Fruit fly (Drosophila melanogaster) whole organism, embryonic: ENCODE results near the gene Ilp5.

Source experiments
- Adf1 ChIP-seq: fragments of 200-800 bp; sonication (Bioruptor generic); IDR thresholded peaks from 2 replicates; pipeline ENCODE4 v1.3.6; 2022; ENCODE audit warnings: missing biosample characterization, missing genetic modification characterization
- CG12299 ChIP-seq: fragments of 200-800 bp; sonication (Bioruptor generic); optimal IDR thresholded peaks from 2 replicates; lab custom pipeline; 2018; ENCODE audit warnings: missing biosample characterization, mild to moderate bottlenecking, missing genetic modification characterization
- CG12391 ChIP-seq: fragments of 200-800 bp; sonication (Bioruptor generic); optimal IDR thresholded peaks from 3 replicates; lab custom pipeline; 2018; ENCODE audit warnings: missing biosample characterization, mild to moderate bottlenecking, missing genetic modification characterization, moderate library complexity
- CG12659 ChIP-seq: fragments of 200-800 bp; sonication (Bioruptor generic); optimal IDR thresholded peaks from 3 replicates; lab custom pipeline; 2017; ENCODE audit warnings: mild to moderate bottlenecking, missing biosample characterization, missing genetic modification reagents, missing genetic modification characterization
- CG15479 ChIP-seq: fragments of 200-800 bp; sonication (Bioruptor generic); optimal IDR thresholded peaks from 3 replicates; lab custom pipeline; 2019; ENCODE audit warnings: missing biosample characterization, mild to moderate bottlenecking, missing genetic modification characterization, moderate library complexity
- CG16863 ChIP-seq: fragments of 200-800 bp; sonication (Bioruptor generic); optimal IDR thresholded peaks from 3 replicates; lab custom pipeline; 2016; ENCODE audit warnings: missing biosample characterization, missing genetic modification characterization
- CG17359 ChIP-seq: fragments of 200-800 bp; sonication (Bioruptor generic); optimal IDR thresholded peaks from 3 replicates; lab custom pipeline; 2018; ENCODE audit warnings: missing biosample characterization, mild to moderate bottlenecking, missing genetic modification characterization, moderate library complexity
- CG1832 ChIP-seq: fragments of 200-800 bp; sonication (Bioruptor generic); optimal IDR thresholded peaks from 2 replicates; lab custom pipeline; 2017; ENCODE audit warnings: missing biosample characterization, mild to moderate bottlenecking, missing genetic modification characterization, inconsistent platforms
- CG18599 ChIP-seq: fragments of 200-800 bp; sonication (Bioruptor generic); optimal IDR thresholded peaks from 3 replicates; lab custom pipeline; 2017; ENCODE audit warnings: missing biosample characterization, missing genetic modification characterization, mild to moderate bottlenecking, moderate library complexity, missing genetic modification reagents
- CG2116 ChIP-seq: fragments of 200-800 bp; sonication (Bioruptor generic); optimal IDR thresholded peaks from 3 replicates; lab custom pipeline; 2018; ENCODE audit warnings: missing biosample characterization, mild to moderate bottlenecking, missing genetic modification characterization
- CG2120 ChIP-seq: fragments of 200-800 bp; sonication (Bioruptor generic); optimal IDR thresholded peaks from 3 replicates; lab custom pipeline; 2016; ENCODE audit warnings: missing biosample characterization, missing genetic modification characterization
- CG2199 ChIP-seq: fragments of 200-800 bp; sonication (Bioruptor generic); IDR thresholded peaks from 3 replicates; pipeline ENCODE4 v1.3.6; 2022; ENCODE audit warnings: missing biosample characterization, missing genetic modification characterization
- CG30431 ChIP-seq: fragments of 200-800 bp; sonication (Bioruptor generic); optimal IDR thresholded peaks from 2 replicates; lab custom pipeline; 2017; ENCODE audit warnings: missing biosample characterization, missing genetic modification characterization
- CG34376 ChIP-seq: fragments of 200-800 bp; sonication (Bioruptor generic); optimal IDR thresholded peaks from 2 replicates; lab custom pipeline; 2018; ENCODE audit warnings: missing biosample characterization, mild to moderate bottlenecking, missing genetic modification characterization
- CG4854 ChIP-seq: fragments of 200-800 bp; sonication (Bioruptor generic); optimal IDR thresholded peaks from 2 replicates; lab custom pipeline; 2016; ENCODE audit warnings: missing biosample characterization, missing genetic modification characterization, inconsistent platforms
- CG6654 ChIP-seq: fragments of 200-800 bp; sonication (Bioruptor generic); optimal IDR thresholded peaks from 2 replicates; lab custom pipeline; 2017; ENCODE audit warnings: missing biosample characterization, mild to moderate bottlenecking, missing genetic modification characterization
- CG7745 ChIP-seq: fragments of 200-800 bp; sonication (Bioruptor generic); optimal IDR thresholded peaks from 2 replicates; lab custom pipeline; 2018; ENCODE audit warnings: missing biosample characterization, mild to moderate bottlenecking, missing genetic modification characterization, moderate library complexity
- CG8924 ChIP-seq: fragments of 200-800 bp; optimal IDR thresholded peaks from 3 replicates; lab custom pipeline; 2019; ENCODE audit warnings: missing biosample characterization, mild to moderate bottlenecking, missing genetic modification characterization, moderate library complexity
- D19A ChIP-seq: fragments of 200-800 bp; optimal IDR thresholded peaks from 3 replicates; lab custom pipeline; 2019; ENCODE audit warnings: missing biosample characterization, mild to moderate bottlenecking, missing genetic modification characterization, moderate library complexity
- Dfd ChIP-seq, 2 experiments: fragments of >200 bp; optimal IDR thresholded peaks; 2 replicates each; lab custom pipeline; 2017; ENCODE audit warnings: missing biosample characterization in 2 of 2, missing genetic modification characterization in 2 of 2
- Dip2 ChIP-seq: fragments of 200-800 bp; sonication (Bioruptor generic); IDR thresholded peaks from 2 replicates; pipeline ENCODE4 v1.3.6; 2022; ENCODE audit warnings: missing biosample characterization, missing genetic modification characterization
- Doc2 ChIP-seq: fragments of 200-800 bp; sonication (Bioruptor generic); IDR thresholded peaks from 2 replicates; pipeline ENCODE4 v1.3.6; 2022; ENCODE audit warnings: missing biosample characterization, missing genetic modification characterization
- Elba2 ChIP-seq: fragments of 200-800 bp; sonication (Bioruptor generic); optimal IDR thresholded peaks from 3 replicates; lab custom pipeline; 2016; ENCODE audit warnings: missing biosample characterization, missing genetic modification characterization
- Gsc ChIP-seq: fragments of 200-800 bp; sonication (Bioruptor generic); IDR thresholded peaks from 2 replicates; pipeline ENCODE4 v1.3.6; 2022; ENCODE audit warnings: missing biosample characterization, missing genetic modification characterization
- HLHmδ ChIP-seq: fragments of 200-800 bp; sonication (Bioruptor generic); optimal IDR thresholded peaks from 2 replicates; lab custom pipeline; 2018; ENCODE audit warnings: missing biosample characterization, mild to moderate bottlenecking, missing genetic modification characterization, moderate library complexity
- Hr3 ChIP-seq: fragments of 200-800 bp; sonication (Bioruptor generic); optimal IDR thresholded peaks from 3 replicates; lab custom pipeline; 2016; ENCODE audit warnings: missing biosample characterization, missing genetic modification characterization
- Kr ChIP-seq: fragments of 200-800 bp; sonication (Bioruptor generic); optimal IDR thresholded peaks from 2 replicates; lab custom pipeline; 2017; ENCODE audit warnings: missing biosample characterization, mild to moderate bottlenecking, missing genetic modification characterization
- NfI ChIP-seq: fragments of 200-800 bp; sonication (Bioruptor generic); optimal IDR thresholded peaks from 3 replicates; lab custom pipeline; 2018; ENCODE audit warnings: missing biosample characterization, mild to moderate bottlenecking, missing genetic modification characterization, moderate library complexity
- Poxn ChIP-seq: fragments of 200-800 bp; sonication (Bioruptor generic); IDR thresholded peaks from 2 replicates; pipeline ENCODE4 v1.3.6; 2022; ENCODE audit warnings: missing biosample characterization, missing genetic modification characterization
- Sox100B ChIP-seq: fragments of 200-800 bp; sonication (Bioruptor generic); optimal IDR thresholded peaks from 3 replicates; lab custom pipeline; 2018; ENCODE audit warnings: missing biosample characterization, mild to moderate bottlenecking, missing genetic modification characterization
- Taf1 ChIP-seq: fragments of 200-800 bp; sonication (Bioruptor generic); IDR thresholded peaks from 2 replicates; pipeline ENCODE4 v1.3.6; 2022; ENCODE audit warnings: missing biosample characterization, missing genetic modification characterization
- Trl ChIP-seq, 3 experiments: fragments of >200 bp in 2 of 3; fragments of 200-800 bp in 1 of 3; sonication (Bioruptor generic) in 1 of 3; optimal IDR thresholded peaks; 2 replicates in 1 of 3; 3 replicates in 2 of 3; lab custom pipeline; 2016 to 2017; ENCODE audit warnings: missing biosample characterization in 1 of 3, missing genetic modification characterization in 1 of 3
- ase ChIP-seq: fragments of 200-800 bp; sonication (Bioruptor generic); IDR thresholded peaks from 3 replicates; pipeline ENCODE4 v1.3.6; 2022; ENCODE audit warnings: missing biosample characterization, missing genetic modification characterization
- ato ChIP-seq: fragments of 200-800 bp; sonication (Bioruptor generic); IDR thresholded peaks from 2 replicates; pipeline ENCODE4 v1.3.6; 2022; ENCODE audit warnings: missing biosample characterization, missing genetic modification characterization; ENCODE audit not compliant: partially characterized antibody
- crol ChIP-seq: fragments of 200-800 bp; sonication (Bioruptor generic); IDR thresholded peaks from 2 replicates; pipeline ENCODE4 v1.3.6; 2022; ENCODE audit warnings: missing biosample characterization, missing genetic modification characterization
- dati ChIP-seq: fragments of 200-800 bp; sonication (Bioruptor generic); IDR thresholded peaks from 2 replicates; pipeline ENCODE4 v1.3.6; 2022; ENCODE audit warnings: missing biosample characterization, missing genetic modification characterization
- grn ChIP-seq: fragments of 200-800 bp; sonication (Bioruptor generic); optimal IDR thresholded peaks from 3 replicates; lab custom pipeline; 2017; ENCODE audit warnings: missing biosample characterization, missing genetic modification characterization
- insv ChIP-seq, 2 experiments: fragments of 200-800 bp; sonication (Bioruptor generic); optimal IDR thresholded peaks; 3 replicates each; lab custom pipeline; 2016 to 2018; ENCODE audit warnings: missing biosample characterization in 2 of 2, missing genetic modification characterization in 2 of 2
- kni ChIP-seq: fragments of 200-800 bp; sonication (Bioruptor generic); optimal IDR thresholded peaks from 3 replicates; lab custom pipeline; 2017; ENCODE audit warnings: mild to moderate bottlenecking, missing biosample characterization, missing genetic modification reagents, missing genetic modification characterization
- lov ChIP-seq, 2 experiments: fragments of 200-800 bp in 1 of 2; fragments of >200 bp in 1 of 2; sonication (Bioruptor generic) in 1 of 2; IDR thresholded peaks in 1 of 2; optimal IDR thresholded peaks in 1 of 2; 2 replicates in 1 of 2; 3 replicates in 1 of 2; pipeline versions ENCODE4 v1.3.6 to Lab custom; 2017 to 2022; ENCODE audit warnings: missing biosample characterization in 1 of 2, missing genetic modification characterization in 1 of 2
- nmo ChIP-seq: fragments of 200-800 bp; sonication (Bioruptor generic); optimal IDR thresholded peaks from 2 replicates; lab custom pipeline; 2018; ENCODE audit warnings: missing biosample characterization, mild to moderate bottlenecking, missing genetic modification characterization, moderate library complexity
- oc ChIP-seq: fragments of 200-800 bp; sonication (Bioruptor generic); optimal IDR thresholded peaks from 2 replicates; lab custom pipeline; 2018; ENCODE audit warnings: missing biosample characterization, mild to moderate bottlenecking, missing genetic modification characterization, moderate library complexity
- run ChIP-seq: fragments of 200-800 bp; sonication (Bioruptor generic); optimal IDR thresholded peaks from 3 replicates; lab custom pipeline; 2018; ENCODE audit warnings: missing biosample characterization, mild to moderate bottlenecking, missing genetic modification characterization
- slp2 ChIP-seq: fragments of 200-800 bp; sonication (Bioruptor generic); optimal IDR thresholded peaks from 2 replicates; lab custom pipeline; 2016; ENCODE audit warnings: missing biosample characterization, missing genetic modification characterization
- sna ChIP-seq: fragments of 200-800 bp; sonication (Bioruptor generic); IDR thresholded peaks from 2 replicates; pipeline ENCODE4 v1.3.6; 2022; ENCODE audit warnings: missing biosample characterization, missing genetic modification characterization; ENCODE audit not compliant: partially characterized antibody
- trem ChIP-seq: fragments of 200-800 bp; optimal IDR thresholded peaks from 3 replicates; lab custom pipeline; 2019; ENCODE audit warnings: missing biosample characterization, mild to moderate bottlenecking, missing genetic modification characterization, moderate library complexity
- tup ChIP-seq: fragments of 200-800 bp; sonication (Bioruptor generic); optimal IDR thresholded peaks from 2 replicates; lab custom pipeline; 2016; ENCODE audit warnings: missing biosample characterization, mild to moderate bottlenecking, missing genetic modification characterization, moderate library complexity
- twi ChIP-seq: fragments of 200-800 bp; optimal IDR thresholded peaks from 2 replicates; lab custom pipeline; 2019; ENCODE audit warnings: missing biosample characterization, mild to moderate bottlenecking, missing genetic modification characterization, moderate library complexity
- vfl ChIP-seq: fragments of 200-800 bp; sonication (Bioruptor generic); optimal IDR thresholded peaks from 2 replicates; lab custom pipeline; 2016; ENCODE audit warnings: missing biosample characterization, missing genetic modification characterization

Gene Ilp5

dm6 chr3L:9853895-9854470 is 30.3 kb upstream of the Ilp5 start (continued):
- TF ChIP-seq CG7745 (tag; lab: Kevin White, UChicago) (no peak), HLHmδ (peak; percentile 42), Hr3 (GFP tag; lab: Kevin White, UChicago) (no peak), CG12391 (tag; lab: Kevin White, UChicago) (no peak), Trl (optimal IDR thresholded peaks at IDR 0.05; lab: Kevin White, UChicago) (peak in 1 of 2 experiments; percentile 59), Trl (GFP tag; optimal IDR thresholded peaks at IDR 0.05; lab: Kevin White, UChicago) (no peak), vfl (GFP tag; lab: Kevin White, UChicago) (no peak), grn (no peak), lov (optimal IDR thresholded peaks at IDR 0.05; lab: Kevin White, UChicago) (no peak), lov (GFP tag; IDR thresholded peaks at IDR 0.05; lab: Robert Waterston, UW) (no peak), Dfd (GFP tag; optimal IDR thresholded peaks at IDR 0.05; lab: Kevin White, UChicago) (no peak), insv (GFP tag; optimal IDR thresholded peaks at IDR 0.05; lab: Kevin White, UChicago) (no peak), CG16863 (GFP tag; lab: Kevin White, UChicago) (no peak), CG1832 (GFP tag; lab: Kevin White, UChicago) (no peak), tup (GFP tag; lab: Kevin White, UChicago) (no peak), run (no peak), ato (GFP tag; lab: Robert Waterston, UW) (0 out of 2 replicates have a peak, but pooled peaks have one; percentile 36), trem (no peak), CG12299 (no peak), NfI (GFP tag; lab: Kevin White, UChicago) (no peak), oc (no peak), dati (GFP tag; lab: Robert Waterston, UW) (no peak), D19A (tag; lab: Kevin White, UChicago) (no peak), Taf1 (GFP tag; lab: Robert Waterston, UW) (no peak), twi (tag; lab: Kevin White, UChicago) (peak; percentile 83), Gsc (GFP tag; lab: Robert Waterston, UW) (no peak), CG12659 (no peak), CG34376 (no peak), CG2199 (GFP tag; lab: Robert Waterston, UW) (peak; percentile 85), Adf1 (GFP tag; lab: Robert Waterston, UW) (no peak; the same call in 1 of the 2 replicates), CG17359 (tag; lab: Kevin White, UChicago) (no peak), CG2120 (GFP tag; lab: Kevin White, UChicago) (no peak), ase (GFP tag; lab: Robert Waterston, UW) (no peak), CG4854 (no peak), Sox100B (GFP tag; lab: Kevin White, UChicago) (no peak), sna (GFP tag; lab: Robert Waterston, UW) (no peak), CG15479 (GFP tag; lab: Kevin White, UChicago) (peak; percentile 75), CG30431 (no peak), Poxn (GFP tag; lab: Robert Waterston, UW) (no peak), CG6654 (GFP tag; lab: Kevin White, UChicago) (no peak), kni (peak; percentile 1), CG8924 (peak; percentile 1), Kr (GFP tag; lab: Kevin White, UChicago) (no peak), slp2 (GFP tag; lab: Kevin White, UChicago) (no peak), Elba2 (GFP tag; lab: Kevin White, UChicago) (no peak), nmo (GFP tag; lab: Kevin White, UChicago) (peak; percentile 15), Dip2 (GFP tag; lab: Robert Waterston, UW) (no peak), CG18599 (GFP tag; lab: Kevin White, UChicago) (peak; percentile 21), crol (GFP tag; lab: Robert Waterston, UW) (peak; percentile 97), CG2116 (GFP tag; lab: Kevin White, UChicago) (no peak), Doc2 (no peak)
